Fruit fly (Drosophila melanogaster) whole organism, embryonic: ENCODE measurements around the gene bys.

Source experiments
- Atf6 ChIP-seq: fragments of 200-800 bp; sonication (Bioruptor generic); IDR thresholded peaks from 2 replicates; pipeline ENCODE4 v1.3.6; 2022; ENCODE audit warnings: missing biosample characterization, missing genetic modification characterization
- BtbVII ChIP-seq: fragments of 200-800 bp; sonication (Bioruptor generic); optimal IDR thresholded peaks from 3 replicates; lab custom pipeline; 2017; ENCODE audit warnings: missing biosample characterization, mild to moderate bottlenecking, missing genetic modification characterization
- CG10431 ChIP-seq: fragments of 200-800 bp; sonication (Bioruptor generic); optimal IDR thresholded peaks from 3 replicates; lab custom pipeline; 2018; ENCODE audit warnings: missing biosample characterization, mild to moderate bottlenecking, missing genetic modification characterization
- CG12659 ChIP-seq: fragments of 200-800 bp; sonication (Bioruptor generic); optimal IDR thresholded peaks from 3 replicates; lab custom pipeline; 2017; ENCODE audit warnings: mild to moderate bottlenecking, missing biosample characterization, missing genetic modification reagents, missing genetic modification characterization
- CG13624 ChIP-seq: fragments of 200-800 bp; sonication (Bioruptor generic); optimal IDR thresholded peaks from 2 replicates; lab custom pipeline; 2016; ENCODE audit warnings: missing biosample characterization, missing genetic modification characterization
- CG14667 ChIP-seq: fragments of 200-800 bp; sonication (Bioruptor generic); IDR thresholded peaks from 2 replicates; pipeline ENCODE4 v1.3.6; 2022; ENCODE audit warnings: missing biosample characterization, missing genetic modification characterization
- CG14860 ChIP-seq: fragments of 200-800 bp; sonication (Bioruptor generic); IDR thresholded peaks from 3 replicates; pipeline ENCODE4 v1.3.6; 2022; ENCODE audit warnings: missing biosample characterization, missing genetic modification characterization; ENCODE audit not compliant: partially characterized antibody
- CG14965 ChIP-seq: fragments of 200-800 bp; sonication (Bioruptor generic); optimal IDR thresholded peaks from 2 replicates; lab custom pipeline; 2016; ENCODE audit warnings: missing biosample characterization, missing genetic modification characterization, borderline replicate concordance
- CG17568 ChIP-seq: fragments of 200-800 bp; sonication (Bioruptor generic); optimal IDR thresholded peaks from 2 replicates; lab custom pipeline; 2018; ENCODE audit warnings: missing biosample characterization, mild to moderate bottlenecking, missing genetic modification characterization, moderate library complexity
- CG1792 ChIP-seq: fragments of 200-800 bp; sonication (Bioruptor generic); optimal IDR thresholded peaks from 2 replicates; lab custom pipeline; 2016; ENCODE audit warnings: missing biosample characterization, missing genetic modification characterization
- CG2712 ChIP-seq: fragments of 200-800 bp; optimal IDR thresholded peaks from 3 replicates; lab custom pipeline; 2019; ENCODE audit warnings: missing biosample characterization, mild to moderate bottlenecking, missing genetic modification characterization, moderate library complexity
- CG31365 ChIP-seq: fragments of 200-800 bp; sonication (Bioruptor generic); optimal IDR thresholded peaks from 2 replicates; lab custom pipeline; 2018; ENCODE audit warnings: missing biosample characterization, mild to moderate bottlenecking, missing genetic modification characterization
- CG3281 ChIP-seq: fragments of 200-800 bp; sonication (Bioruptor generic); optimal IDR thresholded peaks from 3 replicates; lab custom pipeline; 2017; ENCODE audit warnings: missing biosample characterization, mild to moderate bottlenecking, missing genetic modification characterization
- CG33213 ChIP-seq: fragments of 200-800 bp; sonication (Bioruptor generic); optimal IDR thresholded peaks from 3 replicates; lab custom pipeline; 2016; ENCODE audit warnings: missing biosample characterization, missing genetic modification characterization
- CG3995 ChIP-seq: fragments of 200-800 bp; sonication (Bioruptor generic); optimal IDR thresholded peaks from 3 replicates; lab custom pipeline; 2016; ENCODE audit warnings: missing biosample characterization, missing genetic modification characterization
- CG42726 ChIP-seq: fragments of 200-800 bp; sonication (Bioruptor generic); IDR thresholded peaks from 2 replicates; pipeline ENCODE4 v1.3.6; 2022; ENCODE audit warnings: missing biosample characterization, missing genetic modification characterization; ENCODE audit not compliant: partially characterized antibody
- CG4820 ChIP-seq: fragments of 200-800 bp; sonication (Bioruptor generic); optimal IDR thresholded peaks from 3 replicates; lab custom pipeline; 2016; ENCODE audit warnings: missing biosample characterization, missing genetic modification characterization
- CG6765 ChIP-seq: fragments of 200-800 bp; sonication (Bioruptor generic); optimal IDR thresholded peaks from 3 replicates; lab custom pipeline; 2017; ENCODE audit warnings: missing biosample characterization, mild to moderate bottlenecking, missing genetic modification characterization
- CG6791 ChIP-seq: fragments of 200-800 bp; sonication (Bioruptor generic); IDR thresholded peaks from 3 replicates; pipeline ENCODE4 v1.3.6; 2022; ENCODE audit warnings: missing biosample characterization, missing genetic modification characterization; ENCODE audit not compliant: partially characterized antibody
- CG8089 ChIP-seq: fragments of 200-800 bp; sonication (Bioruptor generic); optimal IDR thresholded peaks from 3 replicates; lab custom pipeline; 2016; ENCODE audit warnings: missing biosample characterization, missing genetic modification characterization
- Dref ChIP-seq: fragments of 200-800 bp; sonication (Bioruptor generic); IDR thresholded peaks from 2 replicates; pipeline ENCODE4 v1.3.6; 2022; ENCODE audit warnings: missing biosample characterization, missing genetic modification characterization
- E2f2 ChIP-seq: fragments of 200-800 bp; sonication (Bioruptor generic); IDR thresholded peaks from 2 replicates; pipeline ENCODE4 v1.3.6; 2022; ENCODE audit warnings: missing biosample characterization, missing genetic modification characterization
- Fer3 ChIP-seq: fragments of 200-800 bp; sonication (Bioruptor generic); optimal IDR thresholded peaks from 2 replicates; lab custom pipeline; 2018; ENCODE audit warnings: missing biosample characterization, mild to moderate bottlenecking, missing genetic modification characterization, moderate library complexity
- Hr78 ChIP-seq, 2 experiments: fragments of 200-800 bp in 1 of 2; fragments of >200 bp in 1 of 2; sonication (Bioruptor generic) in 1 of 2; optimal IDR thresholded peaks; 2 replicates each; lab custom pipeline; 2017 to 2019; ENCODE audit warnings: missing biosample characterization in 2 of 2, missing genetic modification characterization in 2 of 2, mild to moderate bottlenecking in 1 of 2, moderate library complexity in 1 of 2
- NC2α ChIP-seq: fragments of 200-800 bp; sonication (Bioruptor generic); optimal IDR thresholded peaks from 2 replicates; lab custom pipeline; 2016; ENCODE audit warnings: missing biosample characterization, missing genetic modification characterization
- Nf-YC ChIP-seq: fragments of 200-800 bp; optimal IDR thresholded peaks from 3 replicates; lab custom pipeline; 2019; ENCODE audit warnings: missing biosample characterization, mild to moderate bottlenecking, missing genetic modification characterization, moderate library complexity
- PHDP ChIP-seq: fragments of 200-800 bp; sonication (Bioruptor generic); optimal IDR thresholded peaks from 3 replicates; lab custom pipeline; 2018; ENCODE audit warnings: missing biosample characterization, mild to moderate bottlenecking, missing genetic modification characterization, moderate library complexity
- Rfx ChIP-seq: fragments of 200-800 bp; sonication (Bioruptor generic); IDR thresholded peaks from 2 replicates; pipeline ENCODE4 v1.3.6; 2022; ENCODE audit warnings: missing biosample characterization, missing genetic modification characterization
- Sry-β ChIP-seq: fragments of 200-800 bp; sonication (Bioruptor generic); optimal IDR thresholded peaks from 2 replicates; lab custom pipeline; 2018; ENCODE audit warnings: missing biosample characterization, mild to moderate bottlenecking, missing genetic modification characterization, moderate library complexity
- Ssrp ChIP-seq: fragments of 200-800 bp; sonication (Bioruptor generic); optimal IDR thresholded peaks from 2 replicates; lab custom pipeline; 2018; ENCODE audit warnings: missing biosample characterization, mild to moderate bottlenecking, missing genetic modification characterization, moderate library complexity
- Vsx1 ChIP-seq: fragments of 200-800 bp; sonication (Bioruptor generic); optimal IDR thresholded peaks from 2 replicates; lab custom pipeline; 2017; ENCODE audit warnings: missing biosample characterization, mild to moderate bottlenecking, missing genetic modification characterization, missing genetic modification reagents
- bab2 ChIP-seq: fragments of 200-800 bp; sonication (Bioruptor generic); optimal IDR thresholded peaks from 2 replicates; lab custom pipeline; 2016; ENCODE audit warnings: missing biosample characterization, missing genetic modification characterization
- bbx ChIP-seq: fragments of 200-800 bp; sonication (Bioruptor generic); IDR thresholded peaks from 2 replicates; pipeline ENCODE4 v1.3.6; 2022; ENCODE audit warnings: missing biosample characterization, missing genetic modification characterization; ENCODE audit not compliant: partially characterized antibody
- bsh ChIP-seq, 2 experiments: fragments of 200-800 bp; sonication (Bioruptor generic); optimal IDR thresholded peaks; 2 replicates each; lab custom pipeline; 2017 to 2018; ENCODE audit warnings: mild to moderate bottlenecking in 2 of 2, missing biosample characterization in 2 of 2, missing genetic modification characterization in 2 of 2, moderate library complexity in 1 of 2
- h ChIP-seq: fragments of >200 bp; optimal IDR thresholded peaks from 2 replicates; lab custom pipeline; 2017
- lmd ChIP-seq: fragments of 200-800 bp; sonication (Bioruptor generic); IDR thresholded peaks from 2 replicates; pipeline ENCODE4 v1.3.6; 2022; ENCODE audit warnings: missing biosample characterization, missing genetic modification characterization
- lola ChIP-seq, 3 experiments: fragments of >200 bp in 2 of 3; fragments of 200-800 bp in 1 of 3; sonication (Bioruptor generic) in 1 of 3; optimal IDR thresholded peaks; 2 replicates each; lab custom pipeline; 2017 to 2019; ENCODE audit warnings: missing biosample characterization in 3 of 3, missing genetic modification characterization in 3 of 3, mild to moderate bottlenecking in 1 of 3, moderate library complexity in 1 of 3
- maf-S ChIP-seq: fragments of 200-800 bp; sonication (Bioruptor generic); optimal IDR thresholded peaks from 2 replicates; lab custom pipeline; 2016; ENCODE audit warnings: missing biosample characterization, missing genetic modification characterization
- pho ChIP-seq: fragments of 200-800 bp; sonication (Bioruptor generic); optimal IDR thresholded peaks from 2 replicates; lab custom pipeline; 2016; ENCODE audit warnings: missing biosample characterization, missing genetic modification characterization
- psq ChIP-seq: fragments of 200-800 bp; sonication (Bioruptor generic); optimal IDR thresholded peaks from 2 replicates; lab custom pipeline; 2017; ENCODE audit warnings: missing biosample characterization, missing genetic modification characterization
- scrt ChIP-seq: fragments of 200-800 bp; sonication (Bioruptor generic); optimal IDR thresholded peaks from 2 replicates; lab custom pipeline; 2018; ENCODE audit warnings: missing biosample characterization, mild to moderate bottlenecking, missing genetic modification characterization, moderate library complexity
- sd ChIP-seq: fragments of 200-800 bp; sonication (Bioruptor generic); optimal IDR thresholded peaks from 3 replicates; lab custom pipeline; 2018; ENCODE audit warnings: missing biosample characterization, mild to moderate bottlenecking, missing genetic modification characterization, moderate library complexity
- shn ChIP-seq: fragments of 200-800 bp; sonication (Bioruptor generic); optimal IDR thresholded peaks from 3 replicates; lab custom pipeline; 2016; ENCODE audit warnings: missing biosample characterization, missing genetic modification characterization
- tll ChIP-seq, 2 experiments: fragments of 200-800 bp in 1 of 2; fragments of >200 bp in 1 of 2; sonication (Bioruptor generic) in 1 of 2; optimal IDR thresholded peaks; 2 replicates each; lab custom pipeline; 2017 to 2019; ENCODE audit warnings: missing biosample characterization in 2 of 2, missing genetic modification characterization in 2 of 2, mild to moderate bottlenecking in 1 of 2, moderate library complexity in 1 of 2
- usp ChIP-seq: fragments of >200 bp; optimal IDR thresholded peaks from 2 replicates; lab custom pipeline; 2017; ENCODE audit warnings: missing biosample characterization, missing genetic modification characterization
- wdn ChIP-seq: fragments of 200-800 bp; sonication (Bioruptor generic); IDR thresholded peaks from 2 replicates; pipeline ENCODE4 v1.3.6; 2022; ENCODE audit warnings: missing biosample characterization, missing genetic modification characterization

The bys gene

dm6 chrX:7931028-7931549, 29.4 kb downstream of the bys start, which contains the start of gene mahe (continued):
- TF ChIP-seq CG6765 (GFP tag; lab: Kevin White, UChicago): no peak
- TF ChIP-seq CG10431 (GFP tag; lab: Kevin White, UChicago): no peak
- peak; percentile 46 for TF ChIP-seq CG17568 (GFP tag; lab: Kevin White, UChicago)
- no peak for TF ChIP-seq usp (GFP tag; lab: Kevin White, UChicago)
- no peak for TF ChIP-seq PHDP (tag; lab: Kevin White, UChicago)
- TF ChIP-seq CG31365 (tag; lab: Kevin White, UChicago): no peak
- TF ChIP-seq CG33213 (GFP tag; lab: Kevin White, UChicago): no peak
- TF ChIP-seq tll (GFP tag; optimal IDR thresholded peaks at IDR 0.05; lab: Kevin White, UChicago): peak in 1 of 2 experiments; percentile 67
- TF ChIP-seq Ssrp (tag; lab: Kevin White, UChicago): no peak
- TF ChIP-seq Hr78 (GFP tag; optimal IDR thresholded peaks at IDR 0.05; lab: Kevin White, UChicago): no peak
- no peak for TF ChIP-seq lola (GFP tag; optimal IDR thresholded peaks at IDR 0.05; lab: Kevin White, UChicago)
- TF ChIP-seq CG1792 (GFP tag; lab: Kevin White, UChicago): no peak
- no peak for TF ChIP-seq CG13624
- no peak for TF ChIP-seq h (lab: Kevin White, UChicago)
- peak; percentile 38 for TF ChIP-seq scrt (GFP tag; lab: Kevin White, UChicago)
- peak; percentile 86 for TF ChIP-seq E2f2 (GFP tag; lab: Robert Waterston, UW)
- no peak for TF ChIP-seq CG8089 (GFP tag; lab: Kevin White, UChicago)
- TF ChIP-seq CG14860: peak; percentile 72
- TF ChIP-seq bbx (GFP tag; lab: Robert Waterston, UW): peak; percentile 94
- no peak for TF ChIP-seq bsh (GFP tag; optimal IDR thresholded peaks at IDR 0.05; lab: Kevin White, UChicago)
- TF ChIP-seq psq (GFP tag; lab: Kevin White, UChicago): no peak
- no peak for TF ChIP-seq Atf6
- TF ChIP-seq CG4820: no peak
- no peak for TF ChIP-seq Sry-β (GFP tag; lab: Kevin White, UChicago)
- TF ChIP-seq wdn (GFP tag; lab: Robert Waterston, UW): no peak
- TF ChIP-seq Vsx1 (GFP tag; lab: Kevin White, UChicago): no peak
- peak; percentile 49 for TF ChIP-seq CG12659
- TF ChIP-seq BtbVII (GFP tag; lab: Kevin White, UChicago): no peak
- TF ChIP-seq CG42726 (GFP tag; lab: Robert Waterston, UW): peak; percentile 75; the same call in 1 of the 2 replicates
- no peak for TF ChIP-seq sd (tag; lab: Kevin White, UChicago)
- no peak for TF ChIP-seq Nf-YC
- TF ChIP-seq CG3995 (GFP tag; lab: Kevin White, UChicago): no peak
- no peak for TF ChIP-seq CG2712 (tag; lab: Kevin White, UChicago)
- no peak for TF ChIP-seq NC2α
- no peak for TF ChIP-seq pho (GFP tag; lab: Kevin White, UChicago)
- TF ChIP-seq bab2 (GFP tag; lab: Kevin White, UChicago): no peak
- peak; percentile 8; the same call in 1 of the 2 replicates for TF ChIP-seq Rfx (GFP tag; lab: Robert Waterston, UW)
- no peak for TF ChIP-seq CG14965 (GFP tag; lab: Kevin White, UChicago)
- no peak for TF ChIP-seq Fer3
- TF ChIP-seq maf-S (GFP tag; lab: Kevin White, UChicago): no peak
- no peak for TF ChIP-seq CG14667 (GFP tag; lab: Robert Waterston, UW)
- no peak for TF ChIP-seq shn
- peak; percentile 91 for TF ChIP-seq CG6791
- TF ChIP-seq CG3281 (GFP tag; lab: Kevin White, UChicago): no peak
- TF ChIP-seq Dref (GFP tag; lab: Robert Waterston, UW): peak; percentile 85
- no peak for TF ChIP-seq lmd (GFP tag; lab: Robert Waterston, UW)
